Worm (Caenorhabditis elegans) whole organism, L3 larva: Measurements from ENCODE around the gene fbxb-108.

Experiments
- R02D3.7 ChIP-seq: fragments of 150-350 bp; optimal IDR thresholded peaks from 2 replicates; lab custom pipeline; 2014; ENCODE audit warnings: missing biosample characterization, missing genetic modification characterization
- ZK546.5 ChIP-seq: sonication (generic microtip); optimal IDR thresholded peaks from 2 replicates; lab custom pipeline; 2017; ENCODE audit warnings: missing biosample characterization, missing genetic modification characterization
- aly-2 ChIP-seq: fragments of 150-350 bp; optimal IDR thresholded peaks from 2 replicates; lab custom pipeline; 2014; ENCODE audit warnings: missing biosample characterization, missing genetic modification characterization
- ama-1 ChIP-seq: fragments of 150-350 bp; optimal IDR thresholded peaks from 2 replicates; lab custom pipeline; 2018
- ceh-16 ChIP-seq: sonication (generic microtip); optimal IDR thresholded peaks from 2 replicates; lab custom pipeline; 2017; ENCODE audit warnings: missing biosample characterization, missing genetic modification characterization
- ceh-28 ChIP-seq: fragments of 150-350 bp; optimal IDR thresholded peaks from 2 replicates; lab custom pipeline; 2014; ENCODE audit warnings: missing biosample characterization, missing genetic modification reagents, missing genetic modification characterization
- ceh-9 ChIP-seq: sonication (generic microtip); optimal IDR thresholded peaks from 2 replicates; lab custom pipeline; 2018; ENCODE audit warnings: missing biosample characterization, missing genetic modification characterization
- daf-12 ChIP-seq: fragments of 150-350 bp; optimal IDR thresholded peaks from 2 replicates; lab custom pipeline; 2014; ENCODE audit warnings: missing biosample characterization, missing genetic modification reagents, missing genetic modification characterization
- egl-27 ChIP-seq: sonication (generic microtip); optimal IDR thresholded peaks from 4 replicates; lab custom pipeline; 2017; ENCODE audit warnings: missing biosample characterization, missing genetic modification reagents, missing genetic modification characterization
- fkh-10 ChIP-seq: sonication (generic microtip); optimal IDR thresholded peaks from 2 replicates; lab custom pipeline; 2017; ENCODE audit warnings: missing biosample characterization, missing genetic modification reagents, missing genetic modification characterization
- fkh-2 ChIP-seq: fragments of 150-350 bp; optimal IDR thresholded peaks from 2 replicates; lab custom pipeline; 2014; ENCODE audit warnings: missing biosample characterization, missing genetic modification reagents, missing genetic modification characterization
- fos-1 ChIP-seq: fragments of 150-350 bp; optimal IDR thresholded peaks from 2 replicates; lab custom pipeline; 2014; ENCODE audit warnings: missing biosample characterization, missing genetic modification characterization
- hmg-11 ChIP-seq: sonication (generic microtip); optimal IDR thresholded peaks from 2 replicates; lab custom pipeline; 2016; ENCODE audit warnings: missing genetic modification characterization, missing compliant biosample characterization
- jun-1 ChIP-seq: fragments of 150-350 bp; optimal IDR thresholded peaks from 2 replicates; lab custom pipeline; 2014; ENCODE audit warnings: missing biosample characterization, missing genetic modification reagents, missing genetic modification characterization
- lin-15B ChIP-seq: fragments of 150-350 bp; optimal IDR thresholded peaks from 2 replicates; lab custom pipeline; 2014; ENCODE audit warnings: missing biosample characterization, missing genetic modification characterization
- lin-39 ChIP-seq: fragments of 150-350 bp; optimal IDR thresholded peaks from 2 replicates; lab custom pipeline; 2018; ENCODE audit warnings: missing biosample characterization, missing genetic modification reagents, missing genetic modification characterization
- lsy-12 ChIP-seq: sonication (generic microtip); optimal IDR thresholded peaks from 2 replicates; lab custom pipeline; 2016; ENCODE audit warnings: mild to moderate bottlenecking, missing genetic modification characterization, missing compliant biosample characterization
- mdl-1 ChIP-seq: fragments of 150-350 bp; optimal IDR thresholded peaks from 2 replicates; lab custom pipeline; 2014; ENCODE audit warnings: missing biosample characterization, missing genetic modification characterization
- mml-1 ChIP-seq: fragments of 150-350 bp; sonication (generic microtip); optimal IDR thresholded peaks from 3 replicates; lab custom pipeline; 2014; ENCODE audit warnings: missing biosample characterization, missing genetic modification characterization
- nhr-11 ChIP-seq: fragments of 150-350 bp; optimal IDR thresholded peaks from 2 replicates; lab custom pipeline; 2014; ENCODE audit warnings: missing biosample characterization, missing genetic modification characterization
- nhr-12 ChIP-seq: fragments of 150-350 bp; optimal IDR thresholded peaks from 2 replicates; lab custom pipeline; 2014; ENCODE audit warnings: missing biosample characterization, missing genetic modification characterization
- nhr-23 ChIP-seq: fragments of 150-350 bp; optimal IDR thresholded peaks from 2 replicates; lab custom pipeline; 2014; ENCODE audit warnings: missing biosample characterization, missing genetic modification reagents, missing genetic modification characterization
- nhr-237 ChIP-seq: fragments of 150-350 bp; optimal IDR thresholded peaks from 2 replicates; lab custom pipeline; 2014; ENCODE audit warnings: missing biosample characterization, missing genetic modification characterization
- nhr-25 ChIP-seq: sonication (generic microtip); optimal IDR thresholded peaks from 2 replicates; lab custom pipeline; 2017; ENCODE audit warnings: missing biosample characterization, missing genetic modification characterization
- nhr-28 ChIP-seq: fragments of 150-350 bp; optimal IDR thresholded peaks from 2 replicates; lab custom pipeline; 2014; ENCODE audit warnings: missing biosample characterization, missing genetic modification characterization
- nhr-43 ChIP-seq: sonication (generic microtip); optimal IDR thresholded peaks from 2 replicates; lab custom pipeline; 2016; ENCODE audit warnings: mild to moderate bottlenecking, missing genetic modification characterization, missing compliant biosample characterization; ENCODE audit not compliant: poor library complexity, severe bottlenecking
- nhr-67 ChIP-seq: fragments of 150-350 bp; optimal IDR thresholded peaks from 2 replicates; lab custom pipeline; 2014; ENCODE audit warnings: missing biosample characterization, missing genetic modification characterization
- nhr-76 ChIP-seq: fragments of 150-350 bp; sonication (generic microtip); optimal IDR thresholded peaks from 5 replicates; lab custom pipeline; 2014; ENCODE audit warnings: missing biosample characterization, missing genetic modification characterization
- pha-4 ChIP-seq: fragments of 150-350 bp; optimal IDR thresholded peaks from 2 replicates; lab custom pipeline; 2014; ENCODE audit warnings: missing biosample characterization, missing genetic modification reagents, missing genetic modification characterization
- pqm-1 ChIP-seq: fragments of 150-350 bp; optimal IDR thresholded peaks from 2 replicates; lab custom pipeline; 2017; ENCODE audit warnings: missing biosample characterization, missing genetic modification characterization, inconsistent platforms
- skn-1 ChIP-seq: fragments of 150-350 bp; optimal IDR thresholded peaks from 2 replicates; lab custom pipeline; 2014; ENCODE audit warnings: missing biosample characterization, missing genetic modification characterization
- tbx-2 ChIP-seq: sonication (generic microtip); optimal IDR thresholded peaks from 2 replicates; lab custom pipeline; 2016; ENCODE audit warnings: mild to moderate bottlenecking, missing genetic modification characterization, missing compliant biosample characterization
- unc-39 ChIP-seq: sonication (generic microtip); optimal IDR thresholded peaks from 4 replicates; lab custom pipeline; 2017; ENCODE audit warnings: missing biosample characterization, missing genetic modification characterization
- unc-62 ChIP-seq: fragments of 150-350 bp; sonication (generic microtip); optimal IDR thresholded peaks from 4 replicates; lab custom pipeline; 2014; ENCODE audit warnings: missing biosample characterization, missing genetic modification reagents, missing genetic modification characterization
- zag-1 ChIP-seq: fragments of 150-350 bp; optimal IDR thresholded peaks from 2 replicates; lab custom pipeline; 2014; ENCODE audit warnings: missing biosample characterization, missing genetic modification characterization
- ztf-11 ChIP-seq: fragments of 150-350 bp; optimal IDR thresholded peaks from 2 replicates; lab custom pipeline; 2014; ENCODE audit warnings: missing biosample characterization, missing genetic modification characterization
- ztf-4 ChIP-seq: fragments of 150-350 bp; optimal IDR thresholded peaks from 2 replicates; lab custom pipeline; 2014; ENCODE audit warnings: missing biosample characterization, missing genetic modification characterization

fbxb-108 gene

ce11 chrII:2754595-2754994, 10.2 kb upstream of the fbxb-108 start:
- TF ChIP-seq ama-1 (lab: Kevin White, UChicago) = no peak
- TF ChIP-seq jun-1 = no peak
- no peak for TF ChIP-seq mdl-1
- TF ChIP-seq pha-4 (tag; lab: Kevin White, UChicago) = no peak
- no peak for TF ChIP-seq ceh-9 (tag; lab: Kevin White, UChicago)
- no peak for TF ChIP-seq nhr-67 (tag; lab: Kevin White, UChicago)
- TF ChIP-seq zag-1 (tag; lab: Kevin White, UChicago) = no peak
- no peak for TF ChIP-seq fkh-2 (tag; lab: Kevin White, UChicago)
- TF ChIP-seq unc-39 = no peak
- no peak for TF ChIP-seq lsy-12 (tag; lab: Kevin White, UChicago)
- TF ChIP-seq nhr-12 = no peak
- TF ChIP-seq daf-12 = no peak
- no peak for TF ChIP-seq egl-27 (tag; lab: Kevin White, UChicago)
- TF ChIP-seq nhr-76 = no peak
- TF ChIP-seq hmg-11 (tag; lab: Kevin White, UChicago) = no peak

ce11 chrII:2756351-2756750, 8.4 kb upstream of the fbxb-108 start:
- TF ChIP-seq skn-1 (tag; lab: Kevin White, UChicago) (no peak), egl-27 (tag; lab: Kevin White, UChicago) (no peak), nhr-25 (tag; lab: Kevin White, UChicago) (no peak), fkh-10 (GFP tag; lab: Kevin White, UChicago) (no peak), ceh-9 (tag; lab: Kevin White, UChicago) (no peak), mml-1 (no peak), hmg-11 (tag; lab: Kevin White, UChicago) (no peak), daf-12 (no peak), pqm-1 (no peak), ceh-16 (tag; lab: Kevin White, UChicago) (no peak), nhr-43 (no peak), nhr-28 (no peak)

ce11 chrII:2757954-2758353, 6.8 kb upstream of the fbxb-108 start, which contains the start of gene F29A7.8:
F29A7.8 (minus strand) TSS chrII:2758054.
- TF ChIP-seq mdl-1 = no peak
- TF ChIP-seq skn-1 (tag; lab: Kevin White, UChicago) = no peak

ce11 chrII:2758476-2758875, 6.3 kb upstream of the fbxb-108 start, which contains the start of gene fbxb-107:
fbxb-107 (plus strand) TSS chrII:2758772.
- TF ChIP-seq nhr-43 (no peak), lsy-12 (tag; lab: Kevin White, UChicago) (no peak), hmg-11 (tag; lab: Kevin White, UChicago) (no peak), mdl-1 (no peak), ama-1 (lab: Kevin White, UChicago) (no peak), nhr-237 (tag; lab: Kevin White, UChicago) (no peak), fkh-10 (GFP tag; lab: Kevin White, UChicago) (no peak), fos-1 (tag; lab: Kevin White, UChicago) (no peak)
- TF ChIP-seq, all 47 proteins: peak for 0

- TF ChIP-seq hmg-11 (tag; lab: Kevin White, UChicago) (no peak), fkh-10 (GFP tag; lab: Kevin White, UChicago) (no peak), lsy-12 (tag; lab: Kevin White, UChicago) (no peak), ztf-4 (no peak), nhr-12 (no peak), lin-15B (no peak), mml-1 (no peak), nhr-23 (no peak), ceh-28 (tag; lab: Kevin White, UChicago) (no peak), R02D3.7 (tag; lab: Kevin White, UChicago) (no peak), egl-27 (tag; lab: Kevin White, UChicago) (no peak), daf-12 (no peak), ztf-11 (tag; lab: Kevin White, UChicago) (no peak), fos-1 (tag; lab: Kevin White, UChicago) (no peak), nhr-25 (tag; lab: Kevin White, UChicago) (no peak), nhr-76 (no peak), ZK546.5 (tag; lab: Kevin White, UChicago) (no peak), tbx-2 (tag; lab: Kevin White, UChicago) (no peak), jun-1 (no peak), nhr-67 (tag; lab: Kevin White, UChicago) (no peak)
Observed at ce11 chrII:2762108-2762507, 2.7 kb upstream of the fbxb-108 start, which contains the start of gene fbxb-106. fbxb-106 (plus strand) TSS chrII:2762408.

- TF ChIP-seq egl-27 (tag; lab: Kevin White, UChicago) (no peak), R02D3.7 (tag; lab: Kevin White, UChicago) (no peak), ceh-16 (tag; lab: Kevin White, UChicago) (no peak), pha-4 (tag; lab: Kevin White, UChicago) (no peak), daf-12 (no peak), nhr-237 (tag; lab: Kevin White, UChicago) (no peak), nhr-43 (no peak), lin-39 (tag; lab: Kevin White, UChicago) (no peak), aly-2 (tag; lab: Kevin White, UChicago) (no peak), jun-1 (no peak), nhr-76 (no peak), nhr-67 (tag; lab: Kevin White, UChicago) (no peak), unc-39 (no peak), unc-62 (GFP tag; lab: Kevin White, UChicago) (no peak), ztf-11 (tag; lab: Kevin White, UChicago) (no peak), nhr-11 (no peak)
Observed at ce11 chrII:2766331-2766730, 1.6 kb downstream of the fbxb-108 start, which contains the start of gene F08D12.15. F08D12.15 (plus strand) TSS chrII:2766631.
